Worm (Caenorhabditis elegans) whole organism, L2 larva: ENCODE data around the gene M01A8.1.

Experiments
- Y55F3AM.14 ChIP-seq: fragments of 200-800 bp; sonication (Bioruptor generic); optimal IDR thresholded peaks from 2 replicates; lab custom pipeline; 2018; ENCODE audit warnings: mild to moderate bottlenecking, missing genetic modification characterization, missing compliant biosample characterization
- ama-1 ChIP-seq: fragments of 150-350 bp; optimal IDR thresholded peaks from 2 replicates; lab custom pipeline; 2018; ENCODE audit warnings: inconsistent platforms
- fos-1 ChIP-seq: fragments of 150-350 bp; optimal IDR thresholded peaks from 2 replicates; lab custom pipeline; 2014; ENCODE audit warnings: missing biosample characterization, missing genetic modification characterization
- lin-39 ChIP-seq: fragments of 150-350 bp; optimal IDR thresholded peaks from 2 replicates; lab custom pipeline; 2014; ENCODE audit warnings: missing biosample characterization, missing genetic modification reagents, missing genetic modification characterization
- lsy-2 ChIP-seq, 2 experiments: fragments of 150-350 bp in 1 of 2; sonication (generic microtip) in 1 of 2; optimal IDR thresholded peaks; 2 replicates each; lab custom pipeline; 2014 to 2017; ENCODE audit warnings: missing biosample characterization in 2 of 2, missing genetic modification characterization in 2 of 2
- nhr-11 ChIP-seq: fragments of 150-350 bp; optimal IDR thresholded peaks from 2 replicates; lab custom pipeline; 2014; ENCODE audit warnings: missing biosample characterization, missing genetic modification characterization
- nhr-77 ChIP-seq: fragments of 150-350 bp; optimal IDR thresholded peaks from 2 replicates; lab custom pipeline; 2014; ENCODE audit warnings: missing biosample characterization, missing genetic modification characterization
- skn-1 ChIP-seq: sonication (generic microtip); optimal IDR thresholded peaks from 2 replicates; lab custom pipeline; 2017; ENCODE audit warnings: missing biosample characterization, missing genetic modification characterization
- sma-9 ChIP-seq, 2 experiments: fragments of 150-350 bp in 1 of 2; sonication (generic microtip) in 1 of 2; optimal IDR thresholded peaks; 2 replicates each; lab custom pipeline; 2014 to 2016; ENCODE audit warnings: missing genetic modification characterization in 2 of 2, mild to moderate bottlenecking in 1 of 2, missing biosample characterization in 1 of 2, missing compliant biosample characterization in 1 of 2, missing genetic modification reagents in 1 of 2, moderate library complexity in 1 of 2
- snpc-4 ChIP-seq: fragments of 150-350 bp; optimal IDR thresholded peaks from 2 replicates; lab custom pipeline; 2014; ENCODE audit warnings: missing biosample characterization, missing genetic modification characterization
- unc-39 ChIP-seq: fragments of 150-350 bp; optimal IDR thresholded peaks from 2 replicates; lab custom pipeline; 2014; ENCODE audit warnings: missing biosample characterization, missing genetic modification characterization
- unc-55 ChIP-seq: fragments of 150-350 bp; sonication (generic microtip); optimal IDR thresholded peaks from 3 replicates; lab custom pipeline; 2014; ENCODE audit warnings: missing biosample characterization, missing genetic modification reagents, missing genetic modification characterization
- ztf-1 ChIP-seq: fragments of 200-800 bp; sonication (Bioruptor generic); conservative IDR thresholded peaks from 2 replicates; pipeline ENCODE4 v1.3.6; 2022; ENCODE audit warnings: missing genetic modification characterization, missing compliant biosample characterization
- ztf-11 ChIP-seq: sonication (generic microtip); optimal IDR thresholded peaks from 2 replicates; lab custom pipeline; 2017; ENCODE audit warnings: missing biosample characterization, missing genetic modification characterization

ce11 chrIII:9272107-9272506 is 15.0 kb downstream of the M01A8.1 start:
- TF ChIP-seq nhr-77 (tag; lab: Kevin White, UChicago) (no peak), unc-39 (tag; lab: Kevin White, UChicago) (no peak), unc-55 (peak; percentile 22), ztf-1 (no peak), fos-1 (no peak), ama-1 (no peak), lsy-2 (tag; optimal IDR thresholded peaks at IDR 0.05; lab: Kevin White, UChicago) (peak in 1 of 2 experiments; percentile 16), Y55F3AM.14 (GFP tag; lab: Kevin White, UChicago) (no peak), snpc-4 (tag; lab: Kevin White, UChicago) (no peak), lin-39 (no peak), ztf-11 (no peak), nhr-11 (no peak), sma-9 (GFP tag; optimal IDR thresholded peaks at IDR 0.05; lab: Kevin White, UChicago) (no peak), sma-9 (tag; optimal IDR thresholded peaks at IDR 0.05; lab: Kevin White, UChicago) (no peak), skn-1 (tag; lab: Kevin White, UChicago) (no peak)
